Worm (Caenorhabditis elegans): ENCODE results near the gene F21D12.2.

Gene F21D12.2

ce11 chrII:7314083-7314482, 3.5 kb upstream of the F21D12.2 start, which contains the start of gene F45E12.6:
Gene F45E12.6 (minus strand): TSS chrII:7314183.
- TF ChIP-seq nhr-28 (tag; optimal IDR thresholded peaks at IDR 0.05) (no peak), ceh-43 (GFP tag; optimal IDR thresholded peaks at IDR 0.05) (no peak), ceh-39 (tag; optimal IDR thresholded peaks at IDR 0.05) (no peak)

ce11 chrII:7319471-7319870, 1.9 kb downstream of the F21D12.2 start:
- no peak for TF ChIP-seq ztf-11 (tag; optimal IDR thresholded peaks at IDR 0.05)

- peak; percentile 70 for TF ChIP-seq hlh-1 (tag; optimal IDR thresholded peaks at IDR 0.05)
- TF ChIP-seq nhr-76 (tag; optimal IDR thresholded peaks at IDR 0.05), result no peak
- peak; percentile 24 for TF ChIP-seq unc-120 (tag; optimal IDR thresholded peaks at IDR 0.05; ENCODE audit: poor library complexity, severe bottlenecking)
Observed at ce11 chrII:7323317-7323716, 5.7 kb downstream of the F21D12.2 start.

- TF ChIP-seq ceh-83 (GFP tag; optimal IDR thresholded peaks at IDR 0.05) (no peak), elt-3 (tag; optimal IDR thresholded peaks at IDR 0.05) (no peak)
Observed at ce11 chrII:7323925-7324324, 6.4 kb downstream of the F21D12.2 start, which contains the start of gene F21D12.3. Gene F21D12.3 (minus strand): TSS chrII:7324025.

ce11 chrII:7325063-7325480, 7.5 kb downstream of the F21D12.2 start:
- no peak for TF ChIP-seq mep-1 (tag; optimal IDR thresholded peaks at IDR 0.05)
- no peak for TF ChIP-seq drap-1 (GFP tag; optimal IDR thresholded peaks at IDR 0.05)
- TF ChIP-seq nhr-76 (tag; optimal IDR thresholded peaks at IDR 0.05), result no peak
- TF ChIP-seq zip-8 (tag; optimal IDR thresholded peaks at IDR 0.05), result no peak
- no peak for TF ChIP-seq ces-1 (GFP tag; optimal IDR thresholded peaks at IDR 0.05)
- TF ChIP-seq nhr-2 (tag; optimal IDR thresholded peaks at IDR 0.05), result no peak
- TF ChIP-seq sem-2 (GFP tag; optimal IDR thresholded peaks at IDR 0.05), result no peak
- TF ChIP-seq flh-1 (GFP tag; optimal IDR thresholded peaks at IDR 0.05), result no peak
- no peak for TF ChIP-seq elt-1 (tag; optimal IDR thresholded peaks at IDR 0.05; ENCODE audit: borderline replicate concordance, insufficient read depth)
- no peak for TF ChIP-seq ham-2 (GFP tag; optimal IDR thresholded peaks at IDR 0.05)

ce11 chrII:7326199-7326598, 8.6 kb downstream of the F21D12.2 start:
- no peak for TF ChIP-seq tbx-8 (GFP tag; optimal IDR thresholded peaks at IDR 0.05)
- TF ChIP-seq M03D4.4 (tag; optimal IDR thresholded peaks at IDR 0.05), result no peak
- TF ChIP-seq lsy-2 (tag; optimal IDR thresholded peaks at IDR 0.05), result no peak
- peak; percentile 32 for TF ChIP-seq ces-1 (GFP tag; optimal IDR thresholded peaks at IDR 0.05)

ce11 chrII:7326997-7327396, 9.4 kb downstream of the F21D12.2 start:
- TF ChIP-seq hlh-1 (tag; optimal IDR thresholded peaks at IDR 0.05), result peak; percentile 12
- TF ChIP-seq mab-5 (tag; optimal IDR thresholded peaks at IDR 0.05), result no peak
- TF ChIP-seq unc-62 (GFP tag; optimal IDR thresholded peaks at IDR 0.05), result peak; percentile 11
- TF ChIP-seq unc-120 (tag; optimal IDR thresholded peaks at IDR 0.05; ENCODE audit: poor library complexity, severe bottlenecking), result peak; percentile 20
- peak; percentile 47 for TF ChIP-seq ces-1 (GFP tag; optimal IDR thresholded peaks at IDR 0.05)
- no peak for TF ChIP-seq flh-1 (GFP tag; optimal IDR thresholded peaks at IDR 0.05)

- TF ChIP-seq elt-3 (tag; optimal IDR thresholded peaks at IDR 0.05), result no peak
- TF ChIP-seq ces-1 (GFP tag; optimal IDR thresholded peaks at IDR 0.05), result no peak
- TF ChIP-seq unc-39 (tag; optimal IDR thresholded peaks at IDR 0.05), result no peak
- no peak for TF ChIP-seq mab-5 (tag; optimal IDR thresholded peaks at IDR 0.05)
- no peak for TF ChIP-seq nhr-2 (tag; optimal IDR thresholded peaks at IDR 0.05)
- TF ChIP-seq snpc-4 (tag; optimal IDR thresholded peaks at IDR 0.05), result no peak
- no peak for TF ChIP-seq pha-4 (tag; optimal IDR thresholded peaks at IDR 0.05)
- TF ChIP-seq ceh-43 (GFP tag; optimal IDR thresholded peaks at IDR 0.05), result no peak
- TF ChIP-seq flh-1 (GFP tag; optimal IDR thresholded peaks at IDR 0.05), result no peak
- TF ChIP-seq mls-2 (tag; optimal IDR thresholded peaks at IDR 0.05), result no peak
- TF ChIP-seq sem-2 (GFP tag; optimal IDR thresholded peaks at IDR 0.05), result no peak
- TF ChIP-seq nhr-76 (tag; optimal IDR thresholded peaks at IDR 0.05), result no peak
Observed at ce11 chrII:7331224-7331623, 13.7 kb downstream of the F21D12.2 start, which contains the start of gene npax-1. Gene npax-1 (minus strand): TSS chrII:7331324.
